Fruit fly (Drosophila melanogaster) whole organism, embryonic: Measurements from ENCODE around the gene CG10947.

Experiments
- B-H1 ChIP-seq: fragments of 200-800 bp; sonication (Bioruptor generic); IDR thresholded peaks from 3 replicates; pipeline ENCODE4 v1.3.6; 2022; ENCODE audit warnings: missing biosample characterization, missing genetic modification characterization
- CG11695 ChIP-seq: fragments of 200-800 bp; sonication (Bioruptor generic); IDR thresholded peaks from 3 replicates; pipeline ENCODE4 v1.3.6; 2022; ENCODE audit warnings: missing biosample characterization, missing genetic modification characterization
- CG11696 ChIP-seq: fragments of 200-800 bp; sonication (Bioruptor generic); IDR thresholded peaks from 2 replicates; pipeline ENCODE4 v1.3.6; 2022; ENCODE audit warnings: missing biosample characterization, missing genetic modification characterization
- CG12299 ChIP-seq: fragments of 200-800 bp; sonication (Bioruptor generic); optimal IDR thresholded peaks from 2 replicates; lab custom pipeline; 2018; ENCODE audit warnings: missing biosample characterization, mild to moderate bottlenecking, missing genetic modification characterization
- CG12659 ChIP-seq: fragments of 200-800 bp; sonication (Bioruptor generic); optimal IDR thresholded peaks from 3 replicates; lab custom pipeline; 2017; ENCODE audit warnings: mild to moderate bottlenecking, missing biosample characterization, missing genetic modification reagents, missing genetic modification characterization
- CG13424 ChIP-seq: fragments of 200-800 bp; sonication (Bioruptor generic); optimal IDR thresholded peaks from 2 replicates; lab custom pipeline; 2019; ENCODE audit warnings: missing biosample characterization, mild to moderate bottlenecking, missing genetic modification characterization, moderate library complexity
- CG14667 ChIP-seq: fragments of 200-800 bp; sonication (Bioruptor generic); IDR thresholded peaks from 2 replicates; pipeline ENCODE4 v1.3.6; 2022; ENCODE audit warnings: missing biosample characterization, missing genetic modification characterization
- CG15269 ChIP-seq: fragments of 200-800 bp; sonication (Bioruptor generic); optimal IDR thresholded peaks from 2 replicates; lab custom pipeline; 2018; ENCODE audit warnings: missing biosample characterization, mild to moderate bottlenecking, missing genetic modification characterization, moderate library complexity
- CG1529 ChIP-seq: fragments of 200-800 bp; sonication (Bioruptor generic); optimal IDR thresholded peaks from 3 replicates; lab custom pipeline; 2018; ENCODE audit warnings: missing biosample characterization, missing genetic modification characterization
- CG15514 ChIP-seq: fragments of 200-800 bp; sonication (Bioruptor generic); optimal IDR thresholded peaks from 3 replicates; lab custom pipeline; 2017; ENCODE audit warnings: missing biosample characterization, missing genetic modification characterization, mild to moderate bottlenecking, moderate library complexity, missing genetic modification reagents
- CG16813 ChIP-seq: fragments of 200-800 bp; sonication (Bioruptor generic); IDR thresholded peaks from 3 replicates; pipeline ENCODE4 v1.3.6; 2022; ENCODE audit warnings: missing biosample characterization, missing genetic modification characterization; ENCODE audit not compliant: partially characterized antibody
- CG17186 ChIP-seq: fragments of 200-800 bp; sonication (Bioruptor generic); optimal IDR thresholded peaks from 3 replicates; lab custom pipeline; 2017; ENCODE audit warnings: missing biosample characterization, missing genetic modification reagents, missing genetic modification characterization
- CG17568 ChIP-seq: fragments of 200-800 bp; sonication (Bioruptor generic); optimal IDR thresholded peaks from 2 replicates; lab custom pipeline; 2018; ENCODE audit warnings: missing biosample characterization, mild to moderate bottlenecking, missing genetic modification characterization, moderate library complexity
- CG18011 ChIP-seq: fragments of 200-800 bp; sonication (Bioruptor generic); optimal IDR thresholded peaks from 2 replicates; lab custom pipeline; 2017; ENCODE audit warnings: missing biosample characterization, missing genetic modification characterization, mild to moderate bottlenecking, moderate library complexity, missing genotype
- CG18764 ChIP-seq: fragments of 200-800 bp; sonication (Bioruptor generic); optimal IDR thresholded peaks from 3 replicates; lab custom pipeline; 2016; ENCODE audit warnings: missing biosample characterization, missing genetic modification characterization
- CG31224 ChIP-seq: fragments of 200-800 bp; sonication (Bioruptor generic); IDR thresholded peaks from 2 replicates; pipeline ENCODE4 v1.3.6; 2022; ENCODE audit warnings: missing biosample characterization, missing genetic modification characterization
- CG43689 ChIP-seq: fragments of 200-800 bp; sonication (Bioruptor generic); IDR thresholded peaks from 2 replicates; pipeline ENCODE4 v1.3.6; 2022; ENCODE audit warnings: missing biosample characterization, missing genetic modification characterization
- CG5180 ChIP-seq: fragments of 200-800 bp; sonication (Bioruptor generic); optimal IDR thresholded peaks from 3 replicates; lab custom pipeline; 2017; ENCODE audit warnings: missing biosample characterization, missing genetic modification characterization, mild to moderate bottlenecking, moderate library complexity, missing genetic modification reagents
- CG5953 ChIP-seq: fragments of 200-800 bp; sonication (Bioruptor generic); IDR thresholded peaks from 2 replicates; pipeline ENCODE4 v1.3.6; 2022; ENCODE audit warnings: missing biosample characterization, missing genetic modification characterization
- CG6765 ChIP-seq: fragments of 200-800 bp; sonication (Bioruptor generic); optimal IDR thresholded peaks from 3 replicates; lab custom pipeline; 2017; ENCODE audit warnings: missing biosample characterization, mild to moderate bottlenecking, missing genetic modification characterization
- CG7372 ChIP-seq: fragments of 200-800 bp; sonication (Bioruptor generic); IDR thresholded peaks from 2 replicates; pipeline ENCODE4 v1.3.6; 2022; ENCODE audit warnings: missing biosample characterization, missing genetic modification characterization
- CG8089 ChIP-seq: fragments of 200-800 bp; sonication (Bioruptor generic); optimal IDR thresholded peaks from 3 replicates; lab custom pipeline; 2016; ENCODE audit warnings: missing biosample characterization, missing genetic modification characterization
- CG8478 ChIP-seq: fragments of >200 bp; optimal IDR thresholded peaks from 2 replicates; lab custom pipeline; 2018
- CG9609 ChIP-seq: fragments of 200-800 bp; sonication (Bioruptor generic); optimal IDR thresholded peaks from 3 replicates; lab custom pipeline; 2016; ENCODE audit warnings: missing biosample characterization, missing genetic modification characterization
- Doc2 ChIP-seq: fragments of 200-800 bp; sonication (Bioruptor generic); IDR thresholded peaks from 2 replicates; pipeline ENCODE4 v1.3.6; 2022; ENCODE audit warnings: missing biosample characterization, missing genetic modification characterization
- Eip74EF ChIP-seq, 2 experiments: fragments of 200-800 bp in 1 of 2; fragments of >200 bp in 1 of 2; sonication (Bioruptor generic) in 1 of 2; optimal IDR thresholded peaks; 2 replicates each; lab custom pipeline; 2017 to 2019; ENCODE audit warnings: missing biosample characterization in 2 of 2, missing genetic modification characterization in 2 of 2, mild to moderate bottlenecking in 1 of 2, moderate library complexity in 1 of 2
- Fer3 ChIP-seq: fragments of 200-800 bp; sonication (Bioruptor generic); optimal IDR thresholded peaks from 2 replicates; lab custom pipeline; 2018; ENCODE audit warnings: missing biosample characterization, mild to moderate bottlenecking, missing genetic modification characterization, moderate library complexity
- HLH4C ChIP-seq: fragments of 200-800 bp; sonication (Bioruptor generic); IDR thresholded peaks from 3 replicates; pipeline ENCODE4 v1.3.6; 2022; ENCODE audit warnings: missing biosample characterization, missing genetic modification characterization; ENCODE audit not compliant: partially characterized antibody
- Mrtf ChIP-seq: fragments of 200-800 bp; sonication (Bioruptor generic); IDR thresholded peaks from 3 replicates; pipeline ENCODE4 v1.3.6; 2022; ENCODE audit warnings: missing biosample characterization, missing genetic modification characterization
- Oli ChIP-seq: fragments of 200-800 bp; sonication (Bioruptor generic); optimal IDR thresholded peaks from 2 replicates; lab custom pipeline; 2018; ENCODE audit warnings: missing biosample characterization, mild to moderate bottlenecking, missing genetic modification characterization, moderate library complexity
- Ravus ChIP-seq: fragments of 200-800 bp; sonication (Bioruptor generic); IDR thresholded peaks from 2 replicates; pipeline ENCODE4 v1.3.6; 2022; ENCODE audit warnings: missing biosample characterization, missing genetic modification characterization
- Side ChIP-seq: fragments of 200-800 bp; sonication (Bioruptor generic); optimal IDR thresholded peaks from 2 replicates; lab custom pipeline; 2016; ENCODE audit warnings: missing biosample characterization, missing genetic modification characterization
- Spps ChIP-seq: fragments of 200-800 bp; sonication (Bioruptor generic); optimal IDR thresholded peaks from 2 replicates; lab custom pipeline; 2018; ENCODE audit warnings: missing biosample characterization, mild to moderate bottlenecking, missing genetic modification characterization
- Stat92E ChIP-seq, 3 experiments: fragments of >200 bp in 2 of 3; fragments of 200-800 bp in 1 of 3; sonication (Bioruptor generic) in 1 of 3; optimal IDR thresholded peaks; 2 replicates each; lab custom pipeline; 2017 to 2019; ENCODE audit warnings: missing biosample characterization in 3 of 3, missing genetic modification characterization in 3 of 3, mild to moderate bottlenecking in 1 of 3, moderate library complexity in 1 of 3
- abd-A ChIP-seq: fragments of 200-800 bp; sonication (Bioruptor generic); optimal IDR thresholded peaks from 3 replicates; lab custom pipeline; 2019; ENCODE audit warnings: missing biosample characterization, mild to moderate bottlenecking, missing genetic modification characterization, moderate library complexity
- ap ChIP-seq: fragments of 200-800 bp; sonication (Bioruptor generic); IDR thresholded peaks from 2 replicates; pipeline ENCODE4 v1.3.6; 2022; ENCODE audit warnings: missing biosample characterization, missing genetic modification characterization
- ash1 ChIP-seq: fragments of 200-800 bp; sonication (Bioruptor generic); optimal IDR thresholded peaks from 2 replicates; lab custom pipeline; 2018; ENCODE audit warnings: missing biosample characterization, mild to moderate bottlenecking, missing genetic modification characterization
- chn ChIP-seq: fragments of 200-800 bp; sonication (Bioruptor generic); optimal IDR thresholded peaks from 2 replicates; lab custom pipeline; 2016; ENCODE audit warnings: missing biosample characterization, missing genetic modification characterization
- crol ChIP-seq: fragments of 200-800 bp; sonication (Bioruptor generic); IDR thresholded peaks from 2 replicates; pipeline ENCODE4 v1.3.6; 2022; ENCODE audit warnings: missing biosample characterization, missing genetic modification characterization
- esg ChIP-seq: fragments of 200-800 bp; sonication (Bioruptor generic); conservative IDR thresholded peaks from 2 replicates; pipeline ENCODE4 v1.3.6; 2022; ENCODE audit warnings: missing biosample characterization, missing genetic modification characterization
- ewg ChIP-seq: fragments of 200-800 bp; sonication (Bioruptor generic); optimal IDR thresholded peaks from 3 replicates; lab custom pipeline; 2017; ENCODE audit warnings: mild to moderate bottlenecking, missing biosample characterization, missing genetic modification reagents, missing genetic modification characterization
- fd102C ChIP-seq: fragments of 200-800 bp; sonication (Bioruptor generic); optimal IDR thresholded peaks from 2 replicates; lab custom pipeline; 2018; ENCODE audit warnings: missing biosample characterization, mild to moderate bottlenecking, missing genetic modification characterization, moderate library complexity
- grn ChIP-seq: fragments of 200-800 bp; sonication (Bioruptor generic); optimal IDR thresholded peaks from 3 replicates; lab custom pipeline; 2017; ENCODE audit warnings: missing biosample characterization, missing genetic modification characterization
- maf-S ChIP-seq: fragments of 200-800 bp; sonication (Bioruptor generic); optimal IDR thresholded peaks from 2 replicates; lab custom pipeline; 2016; ENCODE audit warnings: missing biosample characterization, missing genetic modification characterization
- nau ChIP-seq: fragments of 200-800 bp; sonication (Bioruptor generic); optimal IDR thresholded peaks from 3 replicates; lab custom pipeline; 2017; ENCODE audit warnings: missing biosample characterization, mild to moderate bottlenecking, missing genetic modification characterization, missing genetic modification reagents
- nerfin-2 ChIP-seq: fragments of 200-800 bp; sonication (Bioruptor generic); IDR thresholded peaks from 2 replicates; pipeline ENCODE4 v1.3.6; 2022; ENCODE audit warnings: missing biosample characterization, missing genetic modification characterization; ENCODE audit not compliant: partially characterized antibody
- pan ChIP-seq, 4 experiments: fragments of >200 bp in 3 of 4; fragments of 200-800 bp in 1 of 4; sonication (Bioruptor generic) in 1 of 4; optimal IDR thresholded peaks in 3 of 4; IDR thresholded peaks in 1 of 4; 2 replicates each; pipeline versions ENCODE4 v1.3.6 to Lab custom; 2017 to 2022; ENCODE audit warnings: missing biosample characterization in 2 of 4, missing genetic modification characterization in 2 of 4, mixed read lengths in 1 of 4
- rib ChIP-seq: fragments of 200-800 bp; sonication (Bioruptor generic); IDR thresholded peaks from 2 replicates; pipeline ENCODE4 v1.3.6; 2022; ENCODE audit warnings: missing biosample characterization, missing genetic modification characterization
- vnd ChIP-seq: fragments of 200-800 bp; sonication (Bioruptor generic); IDR thresholded peaks from 3 replicates; pipeline ENCODE4 v1.3.6; 2022; ENCODE audit warnings: missing biosample characterization, missing genetic modification characterization; ENCODE audit not compliant: partially characterized antibody

CG10947 gene

dm6 chr2L:20414750-20415211 is at the start of gene CG10947 (continued):
- TF ChIP-seq nau (GFP tag; lab: Kevin White, UChicago) (peak; percentile 47), grn (no peak), CG12299 (no peak), HLH4C (GFP tag; lab: Robert Waterston, UW) (peak; percentile 53), CG7372 (GFP tag; lab: Robert Waterston, UW) (peak; percentile 43; the same call in 1 of the 2 replicates), rib (peak; percentile 48; the same call in 1 of the 2 replicates), Eip74EF (GFP tag; optimal IDR thresholded peaks at IDR 0.05; lab: Kevin White, UChicago) (no peak), CG15514 (GFP tag; lab: Kevin White, UChicago) (peak; percentile 67), maf-S (GFP tag; lab: Kevin White, UChicago) (peak; percentile 68), Fer3 (peak; percentile 46), fd102C (GFP tag; lab: Kevin White, UChicago) (no peak), ewg (GFP tag; lab: Kevin White, UChicago) (peak; percentile 63), CG11696 (GFP tag; lab: Robert Waterston, UW) (no peak), esg (GFP tag; lab: Robert Waterston, UW) (no peak), CG8478 (no peak), CG31224 (GFP tag; lab: Robert Waterston, UW) (no peak), nerfin-2 (0 out of 2 replicates have a peak, but pooled peaks have one; percentile 34), Oli (peak; percentile 40), pan (optimal IDR thresholded peaks at IDR 0.05; lab: Kevin White, UChicago) (no peak), pan (GFP tag; optimal IDR thresholded peaks at IDR 0.05 in 1 of 2, IDR thresholded peaks at IDR 0.05 in 1 of 2) (peak in 1 of 2 experiments; percentile 54), CG13424 (tag; lab: Kevin White, UChicago) (peak; percentile 64), CG6765 (peak; percentile 25), CG1529 (peak; percentile 39), Side (peak; percentile 60), chn (GFP tag; lab: Kevin White, UChicago) (peak; percentile 70), CG18764 (peak; percentile 51), crol (GFP tag; lab: Robert Waterston, UW) (no peak), Doc2 (GFP tag; lab: Robert Waterston, UW) (no peak), CG12659 (peak; percentile 70), vnd (peak; percentile 51; the same call in 2 of the 3 replicates), CG16813 (GFP tag; lab: Robert Waterston, UW) (peak; percentile 61), Ravus (no peak), ap (GFP tag; lab: Robert Waterston, UW) (no peak), B-H1 (GFP tag; lab: Robert Waterston, UW) (no peak), CG5180 (GFP tag; lab: Kevin White, UChicago) (peak; percentile 60), CG9609 (GFP tag; lab: Kevin White, UChicago) (peak; percentile 53), Stat92E (GFP tag; optimal IDR thresholded peaks at IDR 0.05; lab: Kevin White, UChicago) (no peak), CG15269 (tag; lab: Kevin White, UChicago) (peak; percentile 60), CG11695 (GFP tag; lab: Robert Waterston, UW) (peak; percentile 46; the same call in 1 of the 3 replicates), CG43689 (GFP tag; lab: Robert Waterston, UW) (no peak), CG17186 (GFP tag; lab: Kevin White, UChicago) (no peak), CG14667 (no peak), CG18011 (GFP tag; lab: Kevin White, UChicago) (peak; percentile 68), Spps (tag; lab: Kevin White, UChicago) (no peak), CG8089 (GFP tag; lab: Kevin White, UChicago) (peak; percentile 56), Mrtf (GFP tag; lab: Robert Waterston, UW) (peak; percentile 19; the same call in 1 of the 3 replicates), CG5953 (GFP tag; lab: Robert Waterston, UW) (0 out of 2 replicates have a peak, but pooled peaks have one; percentile 15), abd-A (tag; lab: Kevin White, UChicago) (no peak), ash1 (GFP tag; lab: Kevin White, UChicago) (no peak), CG17568 (peak; percentile 66)
